Fruit fly (Drosophila melanogaster): ENCODE data around the gene CG5439.
A peak's percentile ranks its signal among the peaks of the same experiment; 100 is the strongest.

The CG5439 gene

DNA sequence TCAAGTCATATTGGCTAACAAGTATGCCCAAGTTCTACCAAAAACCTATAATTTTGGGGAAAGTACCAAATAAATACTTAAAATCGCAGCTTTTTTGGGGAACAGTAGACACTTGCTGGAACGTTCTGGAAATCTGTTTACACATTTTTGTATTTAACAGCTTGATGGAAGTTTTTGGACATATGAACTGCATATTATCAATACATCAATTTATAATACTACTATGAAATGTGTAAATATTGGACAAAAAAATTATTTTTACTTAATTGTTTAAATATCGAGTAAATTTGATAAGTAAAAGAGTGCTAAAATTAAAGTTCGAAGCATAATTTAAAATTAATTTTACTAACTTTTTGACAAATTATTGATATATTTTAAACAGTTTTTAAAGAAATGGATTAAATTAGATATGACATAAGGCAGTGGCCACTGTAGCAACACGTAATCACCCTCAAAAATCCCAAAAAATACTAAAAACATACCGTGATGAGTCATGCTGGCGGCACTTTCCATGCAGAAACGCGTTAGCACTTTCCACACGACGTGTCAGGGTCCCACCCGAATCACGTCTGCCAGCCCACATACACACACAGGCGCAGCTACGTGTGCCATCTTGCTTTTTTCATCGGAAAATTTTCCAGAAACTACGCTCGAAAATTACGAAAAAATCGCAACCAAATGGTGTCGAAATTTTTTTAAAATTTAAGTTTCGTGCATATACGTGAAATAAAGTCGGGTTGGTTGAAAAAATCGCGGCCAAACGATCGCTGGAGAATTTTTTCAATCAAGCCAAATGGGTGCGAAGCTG is 11.8 kb upstream of the CG5439 start, which contains the start of gene Sirt1 (continued):
- TF ChIP-seq CG9705 (GFP tag; optimal IDR thresholded peaks at IDR 0.05) = peak; percentile 81
- peak; percentile 32 for TF ChIP-seq sv (GFP tag; optimal IDR thresholded peaks at IDR 0.05)
- TF ChIP-seq lola (GFP tag; optimal IDR thresholded peaks at IDR 0.05) = no peak
- TF ChIP-seq foxo (GFP tag; optimal IDR thresholded peaks at IDR 0.05) = peak in 1 of 2 experiments; percentile 92
- peak; percentile 69 for TF ChIP-seq h (GFP tag; optimal IDR thresholded peaks at IDR 0.05)
- TF ChIP-seq br (GFP tag; optimal IDR thresholded peaks at IDR 0.05) = peak; percentile 30
- TF ChIP-seq Hr83 (GFP tag; optimal IDR thresholded peaks at IDR 0.05; ENCODE audit: poor library complexity, severe bottlenecking) = peak; percentile 49
- TF ChIP-seq OdsH (GFP tag; optimal IDR thresholded peaks at IDR 0.05) = peak; percentile 76
- no peak for TF ChIP-seq Vsx2 (GFP tag; optimal IDR thresholded peaks at IDR 0.05; ENCODE audit: partially characterized antibody)
- TF ChIP-seq HLH106 (tag; optimal IDR thresholded peaks at IDR 0.05) = peak; percentile 94
- no peak for TF ChIP-seq brk (GFP tag; optimal IDR thresholded peaks at IDR 0.05)
- no peak for TF ChIP-seq psq (GFP tag; optimal IDR thresholded peaks at IDR 0.05)
- TF ChIP-seq pan (optimal IDR thresholded peaks at IDR 0.05) = no peak
- TF ChIP-seq dmrt93B (GFP tag; optimal IDR thresholded peaks at IDR 0.05) = peak; percentile 87
- peak; percentile 84 for TF ChIP-seq rgr (GFP tag; optimal IDR thresholded peaks at IDR 0.05)
- no peak for TF ChIP-seq Abd-B (GFP tag; optimal IDR thresholded peaks at IDR 0.05)
- TF ChIP-seq woc (GFP tag; optimal IDR thresholded peaks at IDR 0.05) = peak; percentile 82
- TF ChIP-seq N (GFP tag; optimal IDR thresholded peaks at IDR 0.05) = no peak

DNA sequence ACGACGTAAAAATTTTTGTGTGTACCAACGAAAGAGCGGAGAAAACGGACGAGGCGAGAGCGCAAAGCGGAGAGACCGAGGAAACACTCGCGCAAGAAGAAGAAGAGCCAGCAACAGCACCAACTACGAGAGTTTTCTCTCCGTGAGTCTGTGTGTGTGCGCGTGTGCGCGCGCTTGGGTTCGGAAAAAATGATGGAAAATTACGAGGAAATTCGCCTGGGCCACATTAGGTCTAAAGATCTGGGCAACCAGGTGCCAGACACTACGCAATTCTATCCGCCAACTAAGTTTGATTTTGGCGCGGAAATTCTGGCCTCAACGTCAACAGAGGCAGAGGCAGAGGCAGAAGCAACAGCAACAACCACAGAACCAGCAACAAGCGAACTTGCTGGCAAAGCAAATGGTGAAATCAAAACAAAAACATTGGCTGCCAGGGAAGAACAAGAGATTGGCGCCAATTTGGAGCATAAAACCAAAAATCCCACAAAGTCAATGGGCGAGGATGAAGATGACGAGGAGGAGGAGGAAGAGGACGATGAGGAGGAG is 11.1 kb upstream of the CG5439 start, which contains the start of gene DnaJ-H:
Gene DnaJ-H (minus strand): TSS at position 271 of the 546 bp plus-strand sequence.
- TF ChIP-seq psq (GFP tag; optimal IDR thresholded peaks at IDR 0.05) (peak; percentile 99), Dif (GFP tag; optimal IDR thresholded peaks at IDR 0.05; ENCODE audit: partially characterized antibody) (peak; percentile 50), Rel (GFP tag; optimal IDR thresholded peaks at IDR 0.05) (no peak), Rel (tag; optimal IDR thresholded peaks at IDR 0.05) (no peak), dl (GFP tag; optimal IDR thresholded peaks at IDR 0.05; ENCODE audit: insufficient read depth in 1 of 2, partially characterized antibody in 2 of 2) (peak in 1 of 2 experiments; percentile 9), h (GFP tag; optimal IDR thresholded peaks at IDR 0.05) (no peak), OdsH (GFP tag; optimal IDR thresholded peaks at IDR 0.05) (no peak)

DNA sequence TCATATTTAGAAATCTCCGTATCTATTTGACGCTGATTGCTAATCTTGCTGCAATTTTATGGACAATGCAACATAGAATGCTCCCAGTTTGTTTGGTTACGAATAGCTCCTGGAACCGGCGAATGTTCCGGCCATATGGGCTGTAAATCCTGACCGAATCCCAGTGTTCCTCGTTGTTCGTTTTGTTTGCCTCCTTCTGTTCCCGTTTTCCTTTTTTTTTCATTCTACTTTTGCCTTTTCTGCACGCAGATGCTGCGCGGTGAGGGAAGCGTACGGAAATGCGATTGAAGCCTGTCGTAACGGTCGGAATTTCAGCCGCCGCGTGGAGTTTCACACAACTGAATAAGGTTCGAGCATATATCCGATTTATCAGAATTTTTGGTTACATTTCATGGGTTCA is 827 bp upstream of the CG5439 start, which contains the start of gene CG43925:
Gene CG43925 (plus strand): TSS at position 301 of the 400 bp plus-strand sequence.
- no peak for TF ChIP-seq psq (GFP tag; optimal IDR thresholded peaks at IDR 0.05)
- TF ChIP-seq h (GFP tag; optimal IDR thresholded peaks at IDR 0.05) = no peak
- no peak for TF ChIP-seq Mio (GFP tag; optimal IDR thresholded peaks at IDR 0.05)
- TF ChIP-seq CG9705 (GFP tag; optimal IDR thresholded peaks at IDR 0.05) = no peak
- TF ChIP-seq Rel (GFP tag; optimal IDR thresholded peaks at IDR 0.05) = no peak
- TF ChIP-seq Rel (tag; optimal IDR thresholded peaks at IDR 0.05) = no peak
- TF ChIP-seq Dif (GFP tag; optimal IDR thresholded peaks at IDR 0.05; ENCODE audit: partially characterized antibody) = no peak
- no peak for TF ChIP-seq jim (GFP tag; optimal IDR thresholded peaks at IDR 0.05)
- no peak for TF ChIP-seq dsf (GFP tag; optimal IDR thresholded peaks at IDR 0.05; ENCODE audit: borderline replicate concordance)
- TF ChIP-seq sage (GFP tag; optimal IDR thresholded peaks at IDR 0.05) = no peak
- TF ChIP-seq N (GFP tag; optimal IDR thresholded peaks at IDR 0.05) = no peak
- no peak for TF ChIP-seq Myc (optimal IDR thresholded peaks at IDR 0.05)
- no peak for TF ChIP-seq br (GFP tag; optimal IDR thresholded peaks at IDR 0.05)
- no peak for TF ChIP-seq Hr78 (GFP tag; optimal IDR thresholded peaks at IDR 0.05)
- no peak for TF ChIP-seq foxo (GFP tag; optimal IDR thresholded peaks at IDR 0.05)

DNA sequence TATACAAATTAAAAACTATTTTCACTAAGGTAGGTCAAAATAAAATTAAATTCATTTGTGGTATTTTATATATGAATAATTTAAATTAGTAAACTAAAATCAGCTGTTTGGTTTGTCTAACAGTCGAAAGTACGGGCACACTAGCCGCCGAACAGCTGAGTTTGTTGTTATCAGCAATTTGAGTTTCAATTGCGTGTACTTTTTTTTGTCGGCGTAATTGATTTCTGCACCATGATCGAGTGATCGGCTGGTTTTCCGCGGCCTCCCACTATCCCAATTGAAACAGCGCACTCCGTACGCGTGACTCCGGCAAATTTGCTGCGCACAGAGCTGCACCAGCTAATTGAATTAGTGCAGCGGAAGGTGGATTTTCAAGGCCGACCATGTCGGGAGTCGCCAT is 2.1 kb downstream of the CG5439 start, which contains the start of gene Alg7:
Gene Alg7 (plus strand): TSS at position 153 of the 400 bp plus-strand sequence.
- TF ChIP-seq Rel (GFP tag; optimal IDR thresholded peaks at IDR 0.05) (no peak), Rel (tag; optimal IDR thresholded peaks at IDR 0.05) (peak; percentile 97), pan (optimal IDR thresholded peaks at IDR 0.05) (no peak), CG32264 (GFP tag; optimal IDR thresholded peaks at IDR 0.05) (no peak), dsf (GFP tag; optimal IDR thresholded peaks at IDR 0.05; ENCODE audit: borderline replicate concordance) (no peak), Hr78 (GFP tag; optimal IDR thresholded peaks at IDR 0.05) (no peak), tai (GFP tag; optimal IDR thresholded peaks at IDR 0.05) (no peak), OdsH (GFP tag; optimal IDR thresholded peaks at IDR 0.05) (no peak)
